Worm (Caenorhabditis elegans): ENCODE results near the gene metl-6.

DNA sequence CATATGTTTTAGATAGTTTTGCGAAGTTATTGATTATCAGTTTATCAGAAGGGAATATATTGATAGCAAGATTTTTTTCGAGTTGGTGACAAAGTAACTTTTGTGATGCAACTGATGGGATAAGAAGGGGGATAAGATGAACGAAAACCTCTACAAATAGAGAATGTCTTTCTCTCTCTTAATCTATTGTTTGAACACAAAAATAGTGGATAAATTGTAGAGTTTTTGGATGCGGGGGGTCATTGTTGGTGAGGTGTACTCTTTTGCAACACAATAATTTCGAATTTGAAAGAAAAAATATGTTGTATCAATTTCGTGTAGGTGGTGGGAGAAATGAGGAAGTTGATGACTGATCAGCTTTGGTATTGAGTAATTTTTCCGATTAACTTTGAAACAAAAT lies 4.6 kb upstream of the metl-6 start, which contains the start of gene ZK1058.9:
- TF ChIP-seq sem-4 (tag; optimal IDR thresholded peaks at IDR 0.05) (no peak), ztf-4 (tag; optimal IDR thresholded peaks at IDR 0.05) (no peak), nhr-21 (tag; optimal IDR thresholded peaks at IDR 0.05) (no peak), F13H6.1 (tag; optimal IDR thresholded peaks at IDR 0.05) (no peak), ceh-82 (tag; optimal IDR thresholded peaks at IDR 0.05) (no peak), zag-1 (tag; optimal IDR thresholded peaks at IDR 0.05) (no peak), lsy-2 (tag; optimal IDR thresholded peaks at IDR 0.05) (no peak), ama-1 (optimal IDR thresholded peaks at IDR 0.05) (no peak)
